Fruit fly (Drosophila melanogaster) whole organism, prepupa: ENCODE data around the gene Dup99B.

ENCODE experiments used
- CG10669 ChIP-seq: fragments of 200-800 bp; sonication (Bioruptor generic); optimal IDR thresholded peaks from 3 replicates; lab custom pipeline; 2018; ENCODE audit warnings: missing biosample characterization, mild to moderate bottlenecking, missing genetic modification characterization, moderate library complexity
- CG11762 ChIP-seq: fragments of 200-800 bp; sonication (Bioruptor generic); optimal IDR thresholded peaks from 3 replicates; lab custom pipeline; 2016; ENCODE audit warnings: missing biosample characterization, missing genetic modification characterization; ENCODE audit not compliant: insufficient read depth
- CG16779 ChIP-seq: fragments of 200-800 bp; sonication (Bioruptor generic); optimal IDR thresholded peaks from 3 replicates; lab custom pipeline; 2017; ENCODE audit warnings: missing biosample characterization, mild to moderate bottlenecking, missing genetic modification characterization
- CG31627 ChIP-seq: fragments of 200-800 bp; sonication (Bioruptor generic); optimal IDR thresholded peaks from 3 replicates; lab custom pipeline; 2016; ENCODE audit warnings: missing biosample characterization, missing genetic modification characterization
- CG34406 ChIP-seq: fragments of 200-800 bp; sonication (Bioruptor generic); optimal IDR thresholded peaks from 3 replicates; lab custom pipeline; 2016; ENCODE audit warnings: missing biosample characterization, missing genetic modification characterization
- CG3919 ChIP-seq: fragments of 200-800 bp; sonication (Bioruptor generic); optimal IDR thresholded peaks from 3 replicates; lab custom pipeline; 2016; ENCODE audit warnings: missing biosample characterization, missing genetic modification characterization
- CG6163 ChIP-seq: fragments of 200-800 bp; sonication (Bioruptor generic); IDR thresholded peaks from 3 replicates; pipeline ENCODE4 v1.3.6; 2022; ENCODE audit warnings: missing biosample characterization, missing genetic modification characterization
- CG6276 ChIP-seq: fragments of 200-800 bp; sonication (Bioruptor generic); optimal IDR thresholded peaks from 2 replicates; lab custom pipeline; 2017; ENCODE audit warnings: missing biosample characterization, mild to moderate bottlenecking, missing genetic modification characterization
- CG6808 ChIP-seq: fragments of 200-800 bp; sonication (Bioruptor generic); optimal IDR thresholded peaks from 3 replicates; lab custom pipeline; 2017; ENCODE audit warnings: missing biosample characterization, missing genetic modification characterization, mild to moderate bottlenecking, moderate library complexity, missing genetic modification reagents
- CG7368 ChIP-seq: fragments of 200-800 bp; sonication (Bioruptor generic); optimal IDR thresholded peaks from 3 replicates; lab custom pipeline; 2016; ENCODE audit warnings: missing biosample characterization, missing genetic modification characterization
- CG8119 ChIP-seq: fragments of 200-800 bp; sonication (Bioruptor generic); IDR thresholded peaks from 3 replicates; pipeline ENCODE4 v1.3.6; 2022; ENCODE audit warnings: missing biosample characterization, missing genetic modification characterization
- CG8319 ChIP-seq: fragments of 200-800 bp; sonication (Bioruptor generic); optimal IDR thresholded peaks from 3 replicates; lab custom pipeline; 2016; ENCODE audit warnings: missing biosample characterization, missing genetic modification characterization
- CG8632 ChIP-seq: fragments of 200-800 bp; sonication (Bioruptor generic); optimal IDR thresholded peaks from 3 replicates; lab custom pipeline; 2016; ENCODE audit warnings: missing biosample characterization, missing genetic modification characterization
- Eip78C ChIP-seq: fragments of 200-800 bp; sonication (Bioruptor generic); peaks from one replicate; lab custom pipeline; 2016; ENCODE audit warnings: missing biosample characterization, missing genetic modification characterization
- Eip93F ChIP-seq: fragments of 200-800 bp; sonication (Bioruptor generic); optimal IDR thresholded peaks from 2 replicates; lab custom pipeline; 2016; ENCODE audit warnings: missing biosample characterization, mild to moderate bottlenecking, missing genetic modification characterization
- Ets21C ChIP-seq: fragments of 200-800 bp; sonication (Bioruptor generic); optimal IDR thresholded peaks from 3 replicates; lab custom pipeline; 2016; ENCODE audit warnings: missing biosample characterization, missing genetic modification characterization
- Gug ChIP-seq: fragments of 200-800 bp; sonication (Bioruptor generic); IDR thresholded peaks from 2 replicates; pipeline ENCODE4 v1.3.6; 2022; ENCODE audit warnings: missing biosample characterization, missing genetic modification characterization
- Hr38 ChIP-seq: sonication (Bioruptor generic); optimal IDR thresholded peaks from 2 replicates; lab custom pipeline; 2016; ENCODE audit warnings: missing biosample characterization, missing genetic modification characterization
- Hr4 ChIP-seq: fragments of 200-800 bp; sonication (Bioruptor generic); optimal IDR thresholded peaks from 3 replicates; lab custom pipeline; 2016; ENCODE audit warnings: missing biosample characterization, missing genetic modification characterization
- Met ChIP-seq: fragments of 200-800 bp; sonication (Bioruptor generic); optimal IDR thresholded peaks from 3 replicates; lab custom pipeline; 2016; ENCODE audit warnings: missing biosample characterization, missing genetic modification characterization
- OdsH ChIP-seq: fragments of 200-800 bp; sonication (Bioruptor generic); optimal IDR thresholded peaks from 3 replicates; lab custom pipeline; 2016; ENCODE audit warnings: missing biosample characterization, missing genetic modification characterization
- Smox ChIP-seq: fragments of 200-800 bp; sonication (Bioruptor generic); optimal IDR thresholded peaks from 3 replicates; lab custom pipeline; 2016; ENCODE audit warnings: missing biosample characterization, missing genetic modification characterization
- Sox14 ChIP-seq: fragments of 200-800 bp; sonication (Bioruptor generic); optimal IDR thresholded peaks from 3 replicates; lab custom pipeline; 2016; ENCODE audit warnings: missing biosample characterization, missing genetic modification characterization
- achi ChIP-seq: fragments of 200-800 bp; sonication (Bioruptor generic); optimal IDR thresholded peaks from 3 replicates; lab custom pipeline; 2016; ENCODE audit warnings: missing biosample characterization, missing genetic modification characterization
- acj6 ChIP-seq: fragments of 200-800 bp; sonication (Bioruptor generic); optimal IDR thresholded peaks from 3 replicates; lab custom pipeline; 2016; ENCODE audit warnings: missing biosample characterization, missing genetic modification characterization
- cyc ChIP-seq: fragments of 200-800 bp; sonication (Bioruptor generic); optimal IDR thresholded peaks from 3 replicates; lab custom pipeline; 2016; ENCODE audit warnings: missing biosample characterization, missing genetic modification characterization
- eg ChIP-seq: fragments of 200-800 bp; sonication (Bioruptor generic); IDR thresholded peaks from 3 replicates; pipeline ENCODE4 v1.3.6; 2022; ENCODE audit warnings: missing biosample characterization, missing genetic modification characterization
- fd59A ChIP-seq: fragments of 200-800 bp; sonication (Bioruptor generic); optimal IDR thresholded peaks from 2 replicates; lab custom pipeline; 2017; ENCODE audit warnings: missing biosample characterization, mild to moderate bottlenecking, missing genetic modification characterization, missing genetic modification reagents
- lz ChIP-seq: fragments of 200-800 bp; sonication (Bioruptor generic); optimal IDR thresholded peaks from 3 replicates; lab custom pipeline; 2016; ENCODE audit warnings: missing biosample characterization, missing genetic modification characterization
- salr ChIP-seq, 2 experiments: fragments of 200-800 bp; sonication (Bioruptor generic); optimal IDR thresholded peaks; 3 replicates each; lab custom pipeline; 2016 to 2018; ENCODE audit warnings: missing biosample characterization in 2 of 2, missing genetic modification characterization in 2 of 2, mild to moderate bottlenecking in 1 of 2
- svp ChIP-seq: fragments of 200-800 bp; sonication (Bioruptor generic); peaks from one replicate; lab custom pipeline; 2016; ENCODE audit warnings: missing biosample characterization, missing genetic modification characterization

The Dup99B gene

dm6 chr3R:29716782-29717317 is 1.7 kb upstream of the Dup99B start, which contains the start of gene Obp99b (continued):
- peak; percentile 37 for TF ChIP-seq CG11762 (GFP tag; lab: Kevin White, UChicago)
- peak; percentile 60 for TF ChIP-seq CG8319 (GFP tag; lab: Kevin White, UChicago)
- TF ChIP-seq eg (GFP tag; lab: Robert Waterston, UW): peak; percentile 76
- peak; percentile 77 for TF ChIP-seq Met
- TF ChIP-seq Gug: peak; percentile 41; the same call in 1 of the 2 replicates
- peak in 1 of 2 experiments; percentile 74 for TF ChIP-seq salr (GFP tag; optimal IDR thresholded peaks at IDR 0.05; lab: Kevin White, UChicago)
- TF ChIP-seq Hr38 (GFP tag; lab: Kevin White, UChicago): no peak
- peak; percentile 48 for TF ChIP-seq CG6276 (GFP tag; lab: Kevin White, UChicago)
- TF ChIP-seq acj6 (GFP tag; lab: Kevin White, UChicago): peak; percentile 78
- TF ChIP-seq CG7368: peak; percentile 78
- peak; percentile 68 for TF ChIP-seq CG6808 (GFP tag; lab: Kevin White, UChicago)
- peak; percentile 80 for TF ChIP-seq CG6163 (GFP tag; lab: Robert Waterston, UW)

dm6 chr3R:29716043-29716781 is 1.0 kb upstream of the Dup99B start:
- TF ChIP-seq lz (GFP tag; lab: Kevin White, UChicago) (no peak), Smox (GFP tag; lab: Kevin White, UChicago) (no peak), OdsH (GFP tag; lab: Kevin White, UChicago) (peak; percentile 6), CG3919 (GFP tag; lab: Kevin White, UChicago) (peak; percentile 5), Eip78C (GFP tag; lab: Kevin White, UChicago) (peak; percentile 36)

- TF ChIP-seq Eip93F (GFP tag; lab: Kevin White, UChicago) (no peak), achi (no peak), Smox (GFP tag; lab: Kevin White, UChicago) (no peak), CG8119 (no peak), Met (no peak), CG8632 (GFP tag; lab: Kevin White, UChicago) (no peak), salr (GFP tag; optimal IDR thresholded peaks at IDR 0.05; lab: Kevin White, UChicago) (no peak), CG31627 (GFP tag; lab: Kevin White, UChicago) (no peak), Eip78C (GFP tag; lab: Kevin White, UChicago) (no peak), svp (GFP tag; lab: Kevin White, UChicago) (no peak), CG7368 (no peak), CG11762 (GFP tag; lab: Kevin White, UChicago) (no peak), CG6163 (GFP tag; lab: Robert Waterston, UW) (no peak), fd59A (GFP tag; lab: Kevin White, UChicago) (no peak)
Measured at dm6 chr3R:29714314-29714713, 863 bp downstream of the Dup99B start, which contains the start of gene Obp99d. TSS of gene Obp99d (plus strand) at chr3R:29714505.

- peak; percentile 13 for TF ChIP-seq Eip78C (GFP tag; lab: Kevin White, UChicago)
- TF ChIP-seq Ets21C (GFP tag; lab: Kevin White, UChicago): no peak
- no peak for TF ChIP-seq CG16779 (tag; lab: Kevin White, UChicago)
Measured at dm6 chr3R:29711434-29711833, 3.7 kb downstream of the Dup99B start.

dm6 chr3R:29708322-29708721 is 6.9 kb downstream of the Dup99B start:
- TF ChIP-seq Hr4 (GFP tag; lab: Kevin White, UChicago) (no peak), CG34406 (no peak), Sox14 (peak; percentile 55), cyc (GFP tag; lab: Kevin White, UChicago) (no peak), svp (GFP tag; lab: Kevin White, UChicago) (peak; percentile 4), Smox (GFP tag; lab: Kevin White, UChicago) (no peak), CG10669 (GFP tag; lab: Kevin White, UChicago) (no peak)
